Fruit fly (Drosophila melanogaster) whole organism, pupa: ENCODE results near the gene CG31300.
A peak's percentile ranks its signal among the peaks of the same experiment; 100 is the strongest.

ENCODE experiments used
- CG10348 ChIP-seq: fragments of 200-800 bp; sonication (Bioruptor generic); IDR thresholded peaks from 2 replicates; pipeline ENCODE4 v1.3.6; 2022; ENCODE audit warnings: missing biosample characterization, missing genetic modification characterization
- CG12605 ChIP-seq: fragments of 200-800 bp; sonication (Bioruptor generic); IDR thresholded peaks from 2 replicates; pipeline ENCODE4 v1.3.6; 2022; ENCODE audit warnings: missing biosample characterization, missing genetic modification characterization
- CG13204 ChIP-seq: fragments of 200-800 bp; sonication (Bioruptor generic); optimal IDR thresholded peaks from 2 replicates; lab custom pipeline; 2018; ENCODE audit warnings: missing biosample characterization, mild to moderate bottlenecking, missing genetic modification characterization, moderate library complexity
- CG14655 ChIP-seq: fragments of 200-800 bp; sonication (Bioruptor generic); optimal IDR thresholded peaks from 3 replicates; lab custom pipeline; 2017; ENCODE audit warnings: mild to moderate bottlenecking, missing biosample characterization, missing genetic modification reagents, missing genetic modification characterization
- CG15710 ChIP-seq: fragments of 200-800 bp; sonication (Bioruptor generic); optimal IDR thresholded peaks from 2 replicates; lab custom pipeline; 2018; ENCODE audit warnings: missing biosample characterization, mild to moderate bottlenecking, missing genetic modification characterization, moderate library complexity
- CG17806 ChIP-seq: fragments of 200-800 bp; sonication (Bioruptor generic); optimal IDR thresholded peaks from 2 replicates; lab custom pipeline; 2018; ENCODE audit warnings: missing biosample characterization, mild to moderate bottlenecking, missing genetic modification characterization, moderate library complexity
- CG32121 ChIP-seq: fragments of 200-800 bp; sonication (Bioruptor generic); IDR thresholded peaks from 2 replicates; pipeline ENCODE4 v1.3.6; 2022; ENCODE audit warnings: missing biosample characterization, missing genetic modification characterization
- CG34367 ChIP-seq: fragments of 200-800 bp; sonication (Bioruptor generic); optimal IDR thresholded peaks from 2 replicates; lab custom pipeline; 2018; ENCODE audit warnings: missing biosample characterization, mild to moderate bottlenecking, missing genetic modification characterization
- CG4496 ChIP-seq: fragments of 200-800 bp; sonication (Bioruptor generic); IDR thresholded peaks from 3 replicates; pipeline ENCODE4 v1.3.6; 2022; ENCODE audit warnings: missing biosample characterization, missing genetic modification characterization
- CG8159 ChIP-seq: fragments of 200-800 bp; sonication (Bioruptor generic); optimal IDR thresholded peaks from 3 replicates; lab custom pipeline; 2018; ENCODE audit warnings: missing biosample characterization, mild to moderate bottlenecking, missing genetic modification characterization, moderate library complexity
- CG8301 ChIP-seq: fragments of 200-800 bp; sonication (Bioruptor generic); optimal IDR thresholded peaks from 2 replicates; lab custom pipeline; 2018; ENCODE audit warnings: missing biosample characterization, mild to moderate bottlenecking, missing genetic modification characterization
- CG9948 ChIP-seq: fragments of 200-800 bp; sonication (Bioruptor generic); optimal IDR thresholded peaks from 2 replicates; lab custom pipeline; 2018; ENCODE audit warnings: missing biosample characterization, mild to moderate bottlenecking, missing genetic modification characterization, moderate library complexity
- D1 ChIP-seq: fragments of 200-800 bp; sonication (Bioruptor generic); optimal IDR thresholded peaks from 2 replicates; lab custom pipeline; 2018; ENCODE audit warnings: missing biosample characterization, mild to moderate bottlenecking, missing genetic modification characterization, moderate library complexity
- EcR ChIP-seq: fragments of 200-800 bp; sonication (Bioruptor generic); optimal IDR thresholded peaks from 3 replicates; lab custom pipeline; 2019; ENCODE audit warnings: missing biosample characterization, missing genetic modification characterization, mild to moderate bottlenecking, moderate library complexity, missing genetic modification reagents
- Ets98B ChIP-seq: fragments of 200-800 bp; sonication (Bioruptor generic); IDR thresholded peaks from 2 replicates; pipeline ENCODE4 v1.3.6; 2022; ENCODE audit warnings: missing biosample characterization, missing genetic modification characterization
- Pif1A ChIP-seq: fragments of 200-800 bp; sonication (Bioruptor generic); optimal IDR thresholded peaks from 3 replicates; lab custom pipeline; 2016; ENCODE audit warnings: missing biosample characterization, missing genetic modification characterization
- Pif1B ChIP-seq: fragments of 200-800 bp; sonication (Bioruptor generic); optimal IDR thresholded peaks from 3 replicates; lab custom pipeline; 2016; ENCODE audit warnings: missing biosample characterization, missing genetic modification characterization
- Snoo ChIP-seq: fragments of 200-800 bp; sonication (Bioruptor generic); optimal IDR thresholded peaks from 3 replicates; lab custom pipeline; 2017; ENCODE audit warnings: missing biosample characterization, mild to moderate bottlenecking, missing genetic modification characterization, inconsistent platforms
- fd96Ca ChIP-seq: fragments of 200-800 bp; sonication (Bioruptor generic); IDR thresholded peaks from 3 replicates; pipeline ENCODE4 v1.3.6; 2022; ENCODE audit warnings: missing biosample characterization, missing genetic modification characterization
- gl ChIP-seq: fragments of 200-800 bp; sonication (Bioruptor generic); optimal IDR thresholded peaks from 2 replicates; lab custom pipeline; 2018; ENCODE audit warnings: missing biosample characterization, mild to moderate bottlenecking, missing genetic modification characterization
- rn ChIP-seq: fragments of 200-800 bp; sonication (Bioruptor generic); IDR thresholded peaks from 2 replicates; pipeline ENCODE4 v1.3.6; 2022; ENCODE audit warnings: missing biosample characterization, missing genetic modification characterization

Gene CG31300

dm6 chr3R:25275276-25275675 lies 8.1 kb upstream of the CG31300 start:
- TF ChIP-seq Snoo (tag; lab: Kevin White, UChicago) (no peak), Pif1B (GFP tag; lab: Kevin White, UChicago) (no peak), CG17806 (no peak), CG10348 (GFP tag; lab: Robert Waterston, UW) (no peak), Ets98B (no peak), EcR (GFP tag; lab: Kevin White, UChicago) (no peak), CG9948 (no peak), CG8159 (tag; lab: Kevin White, UChicago) (no peak), D1 (tag; lab: Kevin White, UChicago) (no peak), CG13204 (GFP tag; lab: Kevin White, UChicago) (no peak), CG4496 (GFP tag; lab: Robert Waterston, UW) (no peak), Pif1A (GFP tag; lab: Kevin White, UChicago) (no peak), fd96Ca (GFP tag; lab: Robert Waterston, UW) (no peak), CG8301 (tag; lab: Kevin White, UChicago) (no peak), CG15710 (tag; lab: Kevin White, UChicago) (no peak), rn (GFP tag; lab: Robert Waterston, UW) (no peak), CG14655 (GFP tag; lab: Kevin White, UChicago) (no peak), gl (tag; lab: Kevin White, UChicago) (no peak), CG34367 (tag; lab: Kevin White, UChicago) (no peak)

dm6 chr3R:25277112-25277511 lies 6.3 kb upstream of the CG31300 start, which contains the start of gene CG10513:
CG10513 (minus strand) TSS chr3R:25277212.
- TF ChIP-seq CG10348 (GFP tag; lab: Robert Waterston, UW) (no peak), rn (GFP tag; lab: Robert Waterston, UW) (no peak), CG17806 (no peak), CG14655 (GFP tag; lab: Kevin White, UChicago) (no peak), gl (tag; lab: Kevin White, UChicago) (no peak), CG9948 (no peak), Pif1B (GFP tag; lab: Kevin White, UChicago) (no peak), CG8301 (tag; lab: Kevin White, UChicago) (no peak), CG12605 (GFP tag; lab: Robert Waterston, UW) (no peak), fd96Ca (GFP tag; lab: Robert Waterston, UW) (no peak), Snoo (tag; lab: Kevin White, UChicago) (no peak), Pif1A (GFP tag; lab: Kevin White, UChicago) (no peak), CG15710 (tag; lab: Kevin White, UChicago) (no peak), Ets98B (no peak), CG34367 (tag; lab: Kevin White, UChicago) (no peak), CG8159 (tag; lab: Kevin White, UChicago) (no peak), CG32121 (GFP tag; lab: Robert Waterston, UW) (no peak)

- TF ChIP-seq CG12605 (GFP tag; lab: Robert Waterston, UW) (no peak), Snoo (tag; lab: Kevin White, UChicago) (no peak), Pif1A (GFP tag; lab: Kevin White, UChicago) (peak; percentile 6)
These were observed 3.5 kb upstream of the CG31300 start, which contains the start of gene CG10514 for dm6 chr3R:25279796-25280350. CG10514 (minus strand) TSS chr3R:25279846.

DNA sequence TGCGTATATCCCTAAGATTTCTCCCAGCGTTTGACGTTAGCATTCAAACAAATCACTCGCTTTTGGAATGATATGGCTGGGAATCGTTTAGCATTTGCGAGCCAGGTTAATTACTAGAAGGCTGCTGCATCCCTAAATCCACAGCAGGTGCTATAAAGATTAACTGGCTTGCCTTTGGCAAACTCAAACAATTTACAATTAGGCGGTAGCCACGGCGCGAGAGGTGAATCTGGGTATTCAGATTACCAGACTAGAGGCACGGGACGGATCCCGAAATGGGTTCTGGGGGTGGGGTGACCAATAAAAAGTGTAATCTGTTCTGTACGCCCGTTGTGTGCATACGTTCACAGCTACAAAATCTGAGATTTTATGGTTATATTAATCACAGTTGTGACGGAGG lies 2.3 kb upstream of the CG31300 start, which contains the start of gene CG11892:
Gene CG11892, plus strand, starts transcription at position 384 of the 400 bp plus-strand sequence.
- TF ChIP-seq D1 (tag; lab: Kevin White, UChicago), result no peak
- TF ChIP-seq, all 21 proteins: peak for 0

dm6 chr3R:25285173-25285572 lies 1.8 kb downstream of the CG31300 start, which contains the start of gene CG31104:
CG31104 (plus strand) TSS chr3R:25285473.
- TF ChIP-seq CG10348 (GFP tag; lab: Robert Waterston, UW) (no peak), EcR (GFP tag; lab: Kevin White, UChicago) (no peak), CG9948 (no peak), gl (tag; lab: Kevin White, UChicago) (no peak), Pif1B (GFP tag; lab: Kevin White, UChicago) (no peak), CG34367 (tag; lab: Kevin White, UChicago) (no peak), CG12605 (GFP tag; lab: Robert Waterston, UW) (no peak), CG15710 (tag; lab: Kevin White, UChicago) (no peak), Pif1A (GFP tag; lab: Kevin White, UChicago) (no peak), CG13204 (GFP tag; lab: Kevin White, UChicago) (no peak), Ets98B (no peak), CG32121 (GFP tag; lab: Robert Waterston, UW) (no peak), CG8301 (tag; lab: Kevin White, UChicago) (no peak), CG4496 (GFP tag; lab: Robert Waterston, UW) (no peak), CG8159 (tag; lab: Kevin White, UChicago) (no peak), fd96Ca (GFP tag; lab: Robert Waterston, UW) (no peak), rn (GFP tag; lab: Robert Waterston, UW) (no peak), D1 (tag; lab: Kevin White, UChicago) (no peak)

- TF ChIP-seq CG32121 (GFP tag; lab: Robert Waterston, UW) (no peak), fd96Ca (GFP tag; lab: Robert Waterston, UW) (no peak), gl (tag; lab: Kevin White, UChicago) (no peak), rn (GFP tag; lab: Robert Waterston, UW) (no peak), CG8159 (tag; lab: Kevin White, UChicago) (no peak), Ets98B (no peak), CG14655 (GFP tag; lab: Kevin White, UChicago) (no peak), Snoo (tag; lab: Kevin White, UChicago) (no peak), D1 (tag; lab: Kevin White, UChicago) (no peak)
These were observed 3.7 kb downstream of the CG31300 start, which contains the start of gene CG13658 for dm6 chr3R:25287128-25287527. CG13658 (plus strand) TSS chr3R:25287474.
